Worm (Caenorhabditis elegans) whole organism, L2 larva: ENCODE data around the gene C54E10.3.
"Not testable (repeated sequence)": the region's sequence is repeated elsewhere in the genome, so short reads cannot be mapped to it uniquely, and the experiment has no call there.

Experiments used
- C34F6.9 ChIP-seq: fragments of 150-350 bp; optimal IDR thresholded peaks from 2 replicates; lab custom pipeline; 2014; ENCODE audit warnings: missing biosample characterization, missing genetic modification characterization
- Y55F3AM.14 ChIP-seq: fragments of 200-800 bp; sonication (Bioruptor generic); optimal IDR thresholded peaks from 2 replicates; lab custom pipeline; 2018; ENCODE audit warnings: mild to moderate bottlenecking, missing genetic modification characterization, missing compliant biosample characterization
- ZK546.5 ChIP-seq: sonication (generic microtip); optimal IDR thresholded peaks from 2 replicates; lab custom pipeline; 2017; ENCODE audit warnings: missing biosample characterization, missing genetic modification characterization
- alr-1 ChIP-seq: fragments of 150-350 bp; optimal IDR thresholded peaks from 2 replicates; lab custom pipeline; 2014; ENCODE audit warnings: missing biosample characterization, missing genetic modification characterization
- aly-2 ChIP-seq: fragments of 150-350 bp; optimal IDR thresholded peaks from 2 replicates; lab custom pipeline; 2014; ENCODE audit warnings: missing biosample characterization, missing genetic modification characterization
- ama-1 ChIP-seq: fragments of 150-350 bp; optimal IDR thresholded peaks from 2 replicates; lab custom pipeline; 2018; ENCODE audit warnings: inconsistent platforms
- blmp-1 ChIP-seq: sonication (generic microtip); optimal IDR thresholded peaks from 2 replicates; lab custom pipeline; 2017; ENCODE audit warnings: missing genetic modification characterization, mild to moderate bottlenecking, missing compliant biosample characterization, antibody characterized with exemption, moderate library complexity; ENCODE audit not compliant: insufficient read depth
- ceh-16 ChIP-seq: fragments of 150-350 bp; optimal IDR thresholded peaks from 2 replicates; lab custom pipeline; 2014; ENCODE audit warnings: missing biosample characterization, missing genetic modification characterization
- ceh-82 ChIP-seq: fragments of 150-350 bp; optimal IDR thresholded peaks from 2 replicates; lab custom pipeline; 2014; ENCODE audit warnings: missing biosample characterization, missing genetic modification characterization
- dmd-4 ChIP-seq: sonication (generic microtip); optimal IDR thresholded peaks from 2 replicates; lab custom pipeline; 2017; ENCODE audit warnings: missing biosample characterization, missing genetic modification characterization
- elt-1 ChIP-seq: fragments of 150-350 bp; optimal IDR thresholded peaks from 2 replicates; lab custom pipeline; 2014; ENCODE audit warnings: missing biosample characterization, missing genetic modification characterization
- elt-3 ChIP-seq: sonication (generic microtip); optimal IDR thresholded peaks from 2 replicates; lab custom pipeline; 2017; ENCODE audit warnings: missing biosample characterization, missing genetic modification characterization
- gmeb-1 ChIP-seq: fragments of 150-350 bp; optimal IDR thresholded peaks from 2 replicates; lab custom pipeline; 2014; ENCODE audit warnings: missing biosample characterization, missing genetic modification characterization
- lin-11 ChIP-seq: fragments of 150-350 bp; sonication (generic microtip); optimal IDR thresholded peaks from 2 replicates; lab custom pipeline; 2014; ENCODE audit warnings: missing biosample characterization, missing genetic modification characterization, inconsistent platforms, mixed read lengths
- lin-13 ChIP-seq: fragments of 150-350 bp; optimal IDR thresholded peaks from 2 replicates; lab custom pipeline; 2014; ENCODE audit warnings: missing biosample characterization, missing genetic modification reagents, missing genetic modification characterization
- lin-39 ChIP-seq: fragments of 150-350 bp; optimal IDR thresholded peaks from 2 replicates; lab custom pipeline; 2014; ENCODE audit warnings: missing biosample characterization, missing genetic modification reagents, missing genetic modification characterization
- lsy-2 ChIP-seq, 2 experiments: fragments of 150-350 bp in 1 of 2; sonication (generic microtip) in 1 of 2; optimal IDR thresholded peaks; 2 replicates each; lab custom pipeline; 2014 to 2017; ENCODE audit warnings: missing biosample characterization in 2 of 2, missing genetic modification characterization in 2 of 2
- mab-5 ChIP-seq: fragments of 150-350 bp; optimal IDR thresholded peaks from 2 replicates; lab custom pipeline; 2014; ENCODE audit warnings: missing biosample characterization, missing genetic modification characterization
- mbf-1 ChIP-seq: sonication (generic microtip); optimal IDR thresholded peaks from 2 replicates; lab custom pipeline; 2017; ENCODE audit warnings: missing biosample characterization, missing genetic modification characterization
- nhr-10 ChIP-seq: sonication (generic microtip); optimal IDR thresholded peaks from 2 replicates; lab custom pipeline; 2017; ENCODE audit warnings: missing biosample characterization, missing genetic modification characterization
- nhr-11 ChIP-seq: fragments of 150-350 bp; optimal IDR thresholded peaks from 2 replicates; lab custom pipeline; 2014; ENCODE audit warnings: missing biosample characterization, missing genetic modification characterization
- nhr-12 ChIP-seq: fragments of 150-350 bp; optimal IDR thresholded peaks from 2 replicates; lab custom pipeline; 2014; ENCODE audit warnings: missing biosample characterization, missing genetic modification characterization
- nhr-129 ChIP-seq: fragments of 150-350 bp; optimal IDR thresholded peaks from 2 replicates; lab custom pipeline; 2014; ENCODE audit warnings: missing biosample characterization, missing genetic modification characterization
- nhr-21 ChIP-seq: fragments of 150-350 bp; optimal IDR thresholded peaks from 2 replicates; lab custom pipeline; 2014; ENCODE audit warnings: missing biosample characterization, missing genetic modification characterization
- nhr-23 ChIP-seq: fragments of 150-350 bp; optimal IDR thresholded peaks from 2 replicates; lab custom pipeline; 2014; ENCODE audit warnings: missing biosample characterization, missing genetic modification reagents, missing genetic modification characterization
- nhr-237 ChIP-seq: fragments of 150-350 bp; optimal IDR thresholded peaks from 2 replicates; lab custom pipeline; 2014; ENCODE audit warnings: missing biosample characterization, missing genetic modification characterization
- nhr-25 ChIP-seq: fragments of 150-350 bp; sonication (generic microtip); optimal IDR thresholded peaks from 3 replicates; lab custom pipeline; 2014; ENCODE audit warnings: missing biosample characterization, missing genetic modification characterization
- nhr-77 ChIP-seq: fragments of 150-350 bp; optimal IDR thresholded peaks from 2 replicates; lab custom pipeline; 2014; ENCODE audit warnings: missing biosample characterization, missing genetic modification characterization
- skn-1 ChIP-seq: sonication (generic microtip); optimal IDR thresholded peaks from 2 replicates; lab custom pipeline; 2017; ENCODE audit warnings: missing biosample characterization, missing genetic modification characterization
- sma-9 ChIP-seq, 2 experiments: fragments of 150-350 bp in 1 of 2; sonication (generic microtip) in 1 of 2; optimal IDR thresholded peaks; 2 replicates each; lab custom pipeline; 2014 to 2016; ENCODE audit warnings: missing genetic modification characterization in 2 of 2, mild to moderate bottlenecking in 1 of 2, missing biosample characterization in 1 of 2, missing compliant biosample characterization in 1 of 2, missing genetic modification reagents in 1 of 2, moderate library complexity in 1 of 2
- snpc-4 ChIP-seq: fragments of 150-350 bp; optimal IDR thresholded peaks from 2 replicates; lab custom pipeline; 2014; ENCODE audit warnings: missing biosample characterization, missing genetic modification characterization
- unc-39 ChIP-seq: fragments of 150-350 bp; optimal IDR thresholded peaks from 2 replicates; lab custom pipeline; 2014; ENCODE audit warnings: missing biosample characterization, missing genetic modification characterization
- unc-55 ChIP-seq: fragments of 150-350 bp; sonication (generic microtip); optimal IDR thresholded peaks from 3 replicates; lab custom pipeline; 2014; ENCODE audit warnings: missing biosample characterization, missing genetic modification reagents, missing genetic modification characterization
- unc-62 ChIP-seq: fragments of 150-350 bp; optimal IDR thresholded peaks from 2 replicates; lab custom pipeline; 2014; ENCODE audit warnings: missing biosample characterization, missing genetic modification reagents, missing genetic modification characterization
- zag-1 ChIP-seq: fragments of 150-350 bp; optimal IDR thresholded peaks from 2 replicates; lab custom pipeline; 2014; ENCODE audit warnings: missing biosample characterization, missing genetic modification characterization
- ztf-1 ChIP-seq: fragments of 200-800 bp; sonication (Bioruptor generic); conservative IDR thresholded peaks from 2 replicates; pipeline ENCODE4 v1.3.6; 2022; ENCODE audit warnings: missing genetic modification characterization, missing compliant biosample characterization
- ztf-4 ChIP-seq: fragments of 150-350 bp; optimal IDR thresholded peaks from 2 replicates; lab custom pipeline; 2014; ENCODE audit warnings: missing biosample characterization, missing genetic modification characterization

C54E10.3 gene

DNA sequence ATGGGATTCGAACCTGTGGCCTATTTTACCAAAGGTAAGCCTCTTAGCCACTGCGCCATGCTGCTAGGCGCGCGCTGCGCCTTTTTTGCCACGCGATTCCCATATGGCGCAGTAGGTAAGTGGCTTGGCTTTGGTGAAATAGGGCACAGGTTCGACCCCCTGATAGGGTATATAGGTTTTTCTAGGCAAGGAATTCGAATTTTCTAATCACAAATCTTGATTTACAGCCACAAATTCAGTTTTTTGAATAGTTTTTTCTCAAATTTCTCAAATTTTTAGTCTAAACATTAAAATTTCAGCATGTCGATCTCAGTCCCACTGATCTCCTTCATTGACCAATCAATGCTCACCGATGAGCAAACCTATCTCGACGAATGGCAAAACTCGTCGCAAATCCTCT, at the start of gene C54E10.3:
TSS of gene C54E10.3 (plus strand) at position 301 of the 400 bp plus-strand sequence.
- TF ChIP-seq aly-2 (tag; lab: Kevin White, UChicago) (no peak), ZK546.5 (tag; lab: Kevin White, UChicago) (no peak), nhr-129 (tag; lab: Kevin White, UChicago) (no peak)

DNA sequence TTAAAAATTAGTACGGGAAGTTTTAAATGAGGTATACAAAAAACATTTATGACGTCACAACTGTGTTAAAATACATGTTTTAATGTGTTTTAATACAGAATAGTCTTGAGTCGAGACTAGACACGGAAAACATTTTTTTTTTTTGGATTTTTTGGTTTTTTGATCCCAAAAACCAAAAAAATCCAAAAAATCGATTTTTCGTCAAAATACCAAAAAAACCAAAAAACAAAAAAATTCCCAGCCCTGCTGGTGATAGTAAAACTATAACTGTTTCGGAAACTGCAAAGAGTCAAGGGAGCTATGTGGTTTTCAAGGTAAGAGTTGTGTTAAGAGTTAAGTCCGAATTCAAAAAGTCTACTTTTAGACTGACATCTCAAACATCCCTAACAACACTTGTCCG, 49.7 kb upstream of the C54E10.3 start, which contains the start of gene F11D11.4:
TSS of gene F11D11.4 (plus strand) at position 301 of the 400 bp plus-strand sequence.
- TF ChIP-seq unc-39 (tag; lab: Kevin White, UChicago) (no peak), ceh-82 (tag; lab: Kevin White, UChicago) (no peak), dmd-4 (no peak), ceh-16 (tag; lab: Kevin White, UChicago) (no peak), sma-9 (GFP tag; optimal IDR thresholded peaks at IDR 0.05; lab: Kevin White, UChicago) (no peak), sma-9 (tag; optimal IDR thresholded peaks at IDR 0.05; lab: Kevin White, UChicago) (no peak), unc-55 (GFP tag; lab: Kevin White, UChicago) (no peak), ama-1 (no peak), ztf-1 (GFP tag; lab: Robert Waterston, UW) (no peak), skn-1 (tag; lab: Kevin White, UChicago) (no peak), lsy-2 (tag; optimal IDR thresholded peaks at IDR 0.05; lab: Kevin White, UChicago) (no peak), Y55F3AM.14 (GFP tag; lab: Kevin White, UChicago) (no peak), elt-1 (no peak), alr-1 (tag; lab: Kevin White, UChicago) (no peak), gmeb-1 (tag; lab: Kevin White, UChicago) (no peak)

ce11 chrV:18762044-18762443, 48.8 kb upstream of the C54E10.3 start, which contains the start of gene F11D11.22:
Gene F11D11.22 (plus strand): TSS chrV:18762344.
- not testable (repeated sequence) for TF ChIP-seq nhr-11; elt-1; Y55F3AM.14 (GFP tag; lab: Kevin White, UChicago)

ce11 chrV:18769902-18770301, 40.9 kb upstream of the C54E10.3 start:
- no peak for TF ChIP-seq nhr-12 (tag; lab: Kevin White, UChicago)
- no peak for TF ChIP-seq zag-1 (tag; lab: Kevin White, UChicago)
- no peak for TF ChIP-seq nhr-25 (tag; lab: Kevin White, UChicago)
- TF ChIP-seq nhr-237 = no peak
- no peak for TF ChIP-seq unc-62 (GFP tag; lab: Kevin White, UChicago)
- no peak for TF ChIP-seq Y55F3AM.14 (GFP tag; lab: Kevin White, UChicago)
- TF ChIP-seq dmd-4 = no peak
- no peak for TF ChIP-seq blmp-1
- TF ChIP-seq unc-39 (tag; lab: Kevin White, UChicago) = no peak
- TF ChIP-seq snpc-4 (tag; lab: Kevin White, UChicago) = no peak
- TF ChIP-seq ztf-4 (tag; lab: Kevin White, UChicago) = no peak
- no peak for TF ChIP-seq aly-2 (tag; lab: Kevin White, UChicago)
- TF ChIP-seq ama-1 = no peak
- TF ChIP-seq mab-5 (tag; lab: Kevin White, UChicago) = no peak
- no peak for TF ChIP-seq lin-11 (tag; lab: Kevin White, UChicago)
- TF ChIP-seq mbf-1 (tag; lab: Kevin White, UChicago) = no peak
- no peak for TF ChIP-seq unc-55 (GFP tag; lab: Kevin White, UChicago)

DNA sequence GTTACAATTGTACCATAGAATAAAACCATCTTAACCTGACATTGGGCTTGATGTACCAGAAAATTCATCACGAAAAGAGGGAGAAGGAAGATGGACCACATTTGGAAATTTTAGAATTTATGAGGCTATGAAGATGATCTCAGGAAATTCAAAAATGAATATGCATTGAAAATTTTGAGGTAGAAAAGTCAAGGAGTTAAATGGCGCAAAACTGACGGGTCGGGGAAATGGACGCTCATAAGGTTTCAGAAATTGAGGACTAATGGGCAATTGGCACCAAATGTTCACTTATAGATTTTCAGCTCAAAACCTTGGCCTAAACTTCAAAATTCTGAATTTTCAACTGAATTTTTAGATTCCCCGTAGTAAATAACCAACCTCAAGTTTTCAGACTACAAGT, 40.2 kb upstream of the C54E10.3 start, which contains the start of gene clec-255:
TSS of gene clec-255 (minus strand) at position 101 of the 400 bp plus-strand sequence.
- TF ChIP-seq nhr-23 (no peak), Y55F3AM.14 (GFP tag; lab: Kevin White, UChicago) (no peak), lin-39 (tag; lab: Kevin White, UChicago) (no peak), gmeb-1 (tag; lab: Kevin White, UChicago) (no peak), nhr-21 (tag; lab: Kevin White, UChicago) (no peak), nhr-77 (tag; lab: Kevin White, UChicago) (no peak), elt-3 (no peak), unc-55 (GFP tag; lab: Kevin White, UChicago) (no peak), nhr-10 (tag; lab: Kevin White, UChicago) (no peak), skn-1 (tag; lab: Kevin White, UChicago) (no peak), C34F6.9 (tag; lab: Kevin White, UChicago) (no peak), elt-1 (no peak), lin-13 (GFP tag; lab: Kevin White, UChicago) (no peak), ceh-82 (tag; lab: Kevin White, UChicago) (no peak), sma-9 (GFP tag; optimal IDR thresholded peaks at IDR 0.05; lab: Kevin White, UChicago) (no peak), sma-9 (tag; optimal IDR thresholded peaks at IDR 0.05; lab: Kevin White, UChicago) (no peak), unc-62 (GFP tag; lab: Kevin White, UChicago) (no peak), ama-1 (no peak), nhr-25 (tag; lab: Kevin White, UChicago) (no peak)
